Comparison of ENCODE assay signal across 2 fruit fly cellular contexts in genomic region chr2L:5974122-5974521, dm6.
TF ChIP-seq lines count a peak whose summit lies in the region.

No protein-coding gene starts in this region.

TF ChIP-seq in whole organism, adult, 20 proteins besides CTCF, POLR2A, EP300 and RAD21 (continued from another document):
- TF ChIP-seq kay (GFP tag; lab: Kevin White, UChicago; ENCODE audit: borderline replicate concordance), result peak; percentile 89
- TF ChIP-seq cnc (optimal IDR thresholded peaks at IDR 0.05; lab: Kevin White, UChicago), result no peak

TF ChIP-seq in whole organism, embryonic, 481 proteins besides CTCF, POLR2A, EP300 and RAD21 (continued from another document and continues in another):
- TF ChIP-seq abd-A (tag; optimal IDR thresholded peaks at IDR 0.05; lab: Kevin White, UChicago), result peak; percentile 68
- no peak for TF ChIP-seq CG12236 (GFP tag; optimal IDR thresholded peaks at IDR 0.05; lab: Kevin White, UChicago)
- TF ChIP-seq Gsc (GFP tag; IDR thresholded peaks at IDR 0.05; lab: Robert Waterston, UW), result no peak
- TF ChIP-seq Dip3 (GFP tag; optimal IDR thresholded peaks at IDR 0.05; lab: Kevin White, UChicago), result peak; percentile 31
- TF ChIP-seq Fer1 (GFP tag; optimal IDR thresholded peaks at IDR 0.05; lab: Kevin White, UChicago), result peak; percentile 77
- TF ChIP-seq sd (tag; optimal IDR thresholded peaks at IDR 0.05; lab: Kevin White, UChicago), result peak; percentile 42
- peak in 1 of 2 experiments; percentile 4 for TF ChIP-seq Pdp1 (GFP tag; optimal IDR thresholded peaks at IDR 0.05; lab: Kevin White, UChicago)
- no peak for TF ChIP-seq CG7963 (GFP tag; IDR thresholded peaks at IDR 0.05; lab: Robert Waterston, UW; ENCODE audit: partially characterized antibody)
- TF ChIP-seq CG16815 (GFP tag; optimal IDR thresholded peaks at IDR 0.05; lab: Kevin White, UChicago), result no peak
- TF ChIP-seq cwo (GFP tag; optimal IDR thresholded peaks at IDR 0.05; lab: Kevin White, UChicago), result peak; percentile 12
- no peak for TF ChIP-seq Ravus (GFP tag; IDR thresholded peaks at IDR 0.05; lab: Robert Waterston, UW)
- peak; percentile 81 for TF ChIP-seq Hmr (GFP tag; optimal IDR thresholded peaks at IDR 0.05; lab: Kevin White, UChicago)
- no peak for TF ChIP-seq row (GFP tag; IDR thresholded peaks at IDR 0.05; lab: Robert Waterston, UW)
- peak in 1 of 2 experiments; percentile 55 for TF ChIP-seq bsh (GFP tag; optimal IDR thresholded peaks at IDR 0.05; lab: Kevin White, UChicago)
- TF ChIP-seq Six4 (GFP tag; optimal IDR thresholded peaks at IDR 0.05; lab: Kevin White, UChicago), result no peak
- TF ChIP-seq kah (GFP tag; optimal IDR thresholded peaks at IDR 0.05; lab: Kevin White, UChicago), result peak; percentile 15
- peak; percentile 59; the same call in 1 of the 3 replicates for TF ChIP-seq CG6175 (GFP tag; IDR thresholded peaks at IDR 0.05; lab: Robert Waterston, UW)
- TF ChIP-seq CG8765 (GFP tag; IDR thresholded peaks at IDR 0.05; lab: Robert Waterston, UW), result no peak
- TF ChIP-seq CG42726 (GFP tag; IDR thresholded peaks at IDR 0.05; lab: Robert Waterston, UW; ENCODE audit: partially characterized antibody), result no peak
- TF ChIP-seq ab (GFP tag; optimal IDR thresholded peaks at IDR 0.05; lab: Kevin White, UChicago), result no peak
- TF ChIP-seq kay (GFP tag; optimal IDR thresholded peaks at IDR 0.05; lab: Kevin White, UChicago), result no peak
- TF ChIP-seq br (optimal IDR thresholded peaks at IDR 0.05; lab: Kevin White, UChicago), result no peak
- TF ChIP-seq E2f1 (GFP tag; IDR thresholded peaks at IDR 0.05; lab: Robert Waterston, UW), result no peak
- no peak for TF ChIP-seq Sry-β (GFP tag; optimal IDR thresholded peaks at IDR 0.05; lab: Kevin White, UChicago)
- peak; percentile 61; the same call in 1 of the 2 replicates for TF ChIP-seq Atf6 (GFP tag; IDR thresholded peaks at IDR 0.05; lab: Robert Waterston, UW)
- TF ChIP-seq mam (GFP tag; optimal IDR thresholded peaks at IDR 0.05; lab: Kevin White, UChicago), result no peak
- TF ChIP-seq CG7745 (tag; optimal IDR thresholded peaks at IDR 0.05; lab: Kevin White, UChicago), result no peak
- TF ChIP-seq CG9437 (GFP tag; optimal IDR thresholded peaks at IDR 0.05; lab: Kevin White, UChicago), result no peak
- no peak for TF ChIP-seq CG16779 (GFP tag; IDR thresholded peaks at IDR 0.05; lab: Robert Waterston, UW)
- no peak for TF ChIP-seq CG8478 (optimal IDR thresholded peaks at IDR 0.05; lab: Kevin White, UChicago)
- TF ChIP-seq Nf-YA (GFP tag; IDR thresholded peaks at IDR 0.05; lab: Robert Waterston, UW), result no peak
- TF ChIP-seq bigmax (GFP tag; optimal IDR thresholded peaks at IDR 0.05; lab: Kevin White, UChicago), result peak; percentile 11
- 0 out of 2 replicates have a peak, but pooled peaks have one; percentile 20 for TF ChIP-seq CG4360 (GFP tag; IDR thresholded peaks at IDR 0.05; lab: Robert Waterston, UW)
- TF ChIP-seq fd102C (GFP tag; optimal IDR thresholded peaks at IDR 0.05; lab: Kevin White, UChicago), result no peak
- TF ChIP-seq ara (GFP tag; IDR thresholded peaks at IDR 0.05; lab: Robert Waterston, UW), result peak; percentile 39; the same call in 1 of the 2 replicates
- peak; percentile 60 for TF ChIP-seq Meics (GFP tag; optimal IDR thresholded peaks at IDR 0.05; lab: Kevin White, UChicago)
- no peak for TF ChIP-seq Antp (GFP tag; optimal IDR thresholded peaks at IDR 0.05; lab: Kevin White, UChicago)
- peak; percentile 56 for TF ChIP-seq tup (GFP tag; optimal IDR thresholded peaks at IDR 0.05; lab: Kevin White, UChicago)
- no peak for TF ChIP-seq CG10462 (GFP tag; optimal IDR thresholded peaks at IDR 0.05; lab: Kevin White, UChicago)
- TF ChIP-seq Nf-YB (GFP tag; optimal IDR thresholded peaks at IDR 0.05; lab: Kevin White, UChicago), result peak; percentile 31
- peak; percentile 13 for TF ChIP-seq Nf-YC (tag; optimal IDR thresholded peaks at IDR 0.05; lab: Kevin White, UChicago)
- no peak for TF ChIP-seq corto (GFP tag; optimal IDR thresholded peaks at IDR 0.05; lab: Kevin White, UChicago)
- peak; percentile 26; the same call in 1 of the 2 replicates for TF ChIP-seq slbo (GFP tag; IDR thresholded peaks at IDR 0.05; lab: Robert Waterston, UW)
- TF ChIP-seq CG15696 (tag; optimal IDR thresholded peaks at IDR 0.05; lab: Kevin White, UChicago), result peak; percentile 58
- no peak for TF ChIP-seq CG30020 (tag; optimal IDR thresholded peaks at IDR 0.05; lab: Kevin White, UChicago)
- TF ChIP-seq Bteb2 (GFP tag; optimal IDR thresholded peaks at IDR 0.05; lab: Kevin White, UChicago), result no peak
- TF ChIP-seq HLHmδ (GFP tag; optimal IDR thresholded peaks at IDR 0.05; lab: Kevin White, UChicago), result peak; percentile 86
- no peak for TF ChIP-seq NC2α (GFP tag; optimal IDR thresholded peaks at IDR 0.05; lab: Kevin White, UChicago)
- no peak for TF ChIP-seq CG7372 (GFP tag; IDR thresholded peaks at IDR 0.05; lab: Robert Waterston, UW)
- TF ChIP-seq CG11696 (GFP tag; IDR thresholded peaks at IDR 0.05; lab: Robert Waterston, UW), result no peak
- TF ChIP-seq CG13287 (GFP tag; IDR thresholded peaks at IDR 0.05; lab: Robert Waterston, UW; ENCODE audit: partially characterized antibody), result no peak
- TF ChIP-seq ranshi (GFP tag; IDR thresholded peaks at IDR 0.05; lab: Robert Waterston, UW), result peak; percentile 9; the same call in 1 of the 2 replicates
- no peak for TF ChIP-seq CG10959 (GFP tag; IDR thresholded peaks at IDR 0.05; lab: Robert Waterston, UW)
- TF ChIP-seq tio (GFP tag; optimal IDR thresholded peaks at IDR 0.05; lab: Kevin White, UChicago), result no peak
- TF ChIP-seq CG7987 (GFP tag; optimal IDR thresholded peaks at IDR 0.05; lab: Kevin White, UChicago), result peak; percentile 89
- TF ChIP-seq CG32532 (GFP tag; IDR thresholded peaks at IDR 0.05; lab: Robert Waterston, UW), result peak; percentile 21; the same call in 1 of the 2 replicates
- peak; percentile 30 to 52 for TF ChIP-seq Hr51 (GFP tag; optimal IDR thresholded peaks at IDR 0.05; lab: Kevin White, UChicago)
- TF ChIP-seq Ets65A (GFP tag; lab: Kevin White, UChicago), result no peak
- no peak for TF ChIP-seq E2f2 (GFP tag; IDR thresholded peaks at IDR 0.05; lab: Robert Waterston, UW)
- TF ChIP-seq Dll (GFP tag; IDR thresholded peaks at IDR 0.05; lab: Robert Waterston, UW; ENCODE audit: partially characterized antibody), result no peak
- peak; percentile 26 for TF ChIP-seq CG12391 (tag; optimal IDR thresholded peaks at IDR 0.05; lab: Kevin White, UChicago)
- TF ChIP-seq gfzf (GFP tag; optimal IDR thresholded peaks at IDR 0.05; lab: Kevin White, UChicago), result no peak
- no peak for TF ChIP-seq CG8944 (GFP tag; optimal IDR thresholded peaks at IDR 0.05; lab: Kevin White, UChicago)
- TF ChIP-seq CG15514 (GFP tag; optimal IDR thresholded peaks at IDR 0.05; lab: Kevin White, UChicago), result peak; percentile 66
- no peak for TF ChIP-seq CG10321 (GFP tag; IDR thresholded peaks at IDR 0.05; lab: Robert Waterston, UW)
- TF ChIP-seq Gug (GFP tag; IDR thresholded peaks at IDR 0.05; lab: Robert Waterston, UW), result no peak
- no peak for TF ChIP-seq Dad (GFP tag; optimal IDR thresholded peaks at IDR 0.05; lab: Kevin White, UChicago)
- peak; percentile 41 for TF ChIP-seq CG10147 (GFP tag; optimal IDR thresholded peaks at IDR 0.05; lab: Kevin White, UChicago)
- no peak for TF ChIP-seq CG8089 (GFP tag; optimal IDR thresholded peaks at IDR 0.05; lab: Kevin White, UChicago)
- TF ChIP-seq oc (tag; optimal IDR thresholded peaks at IDR 0.05; lab: Kevin White, UChicago), result no peak
- no peak for TF ChIP-seq HLH54F (GFP tag; optimal IDR thresholded peaks at IDR 0.05; lab: Kevin White, UChicago)
- TF ChIP-seq CG15269 (tag; optimal IDR thresholded peaks at IDR 0.05; lab: Kevin White, UChicago), result peak; percentile 65
- no peak for TF ChIP-seq Myb (GFP tag; optimal IDR thresholded peaks at IDR 0.05; lab: Kevin White, UChicago)
- TF ChIP-seq CG12219 (GFP tag; optimal IDR thresholded peaks at IDR 0.05; lab: Kevin White, UChicago), result peak; percentile 34
- no peak for TF ChIP-seq HmgD (GFP tag; optimal IDR thresholded peaks at IDR 0.05; lab: Kevin White, UChicago)
- no peak for TF ChIP-seq CG13775 (GFP tag; optimal IDR thresholded peaks at IDR 0.05; lab: Kevin White, UChicago)
- no peak for TF ChIP-seq zen (tag; optimal IDR thresholded peaks at IDR 0.05; lab: Kevin White, UChicago)
- peak; percentile 63 for TF ChIP-seq scrt (GFP tag; optimal IDR thresholded peaks at IDR 0.05; lab: Kevin White, UChicago)
- TF ChIP-seq disco-r (GFP tag; optimal IDR thresholded peaks at IDR 0.05; lab: Kevin White, UChicago), result no peak
- no peak for TF ChIP-seq hbn (GFP tag; IDR thresholded peaks at IDR 0.05; lab: Robert Waterston, UW; ENCODE audit: partially characterized antibody)
- peak; percentile 4 for TF ChIP-seq CG3163 (GFP tag; optimal IDR thresholded peaks at IDR 0.05; lab: Kevin White, UChicago)
- no peak for TF ChIP-seq esg (GFP tag; conservative IDR thresholded peaks at IDR 0.05; lab: Robert Waterston, UW)
- TF ChIP-seq Med (GFP tag; lab: Kevin White, UChicago), result peak; percentile 91
- peak; percentile 42 for TF ChIP-seq CG6254 (GFP tag; optimal IDR thresholded peaks at IDR 0.05; lab: Kevin White, UChicago)
- no peak for TF ChIP-seq CG14667 (GFP tag; IDR thresholded peaks at IDR 0.05; lab: Robert Waterston, UW)
- TF ChIP-seq CG11398 (GFP tag; optimal IDR thresholded peaks at IDR 0.05; lab: Kevin White, UChicago), result no peak
- TF ChIP-seq CG10543 (GFP tag; optimal IDR thresholded peaks at IDR 0.05; lab: Kevin White, UChicago), result peak; percentile 84
- no peak for TF ChIP-seq Scr (GFP tag; IDR thresholded peaks at IDR 0.05; lab: Robert Waterston, UW; ENCODE audit: partially characterized antibody)
- 0 out of 3 replicates have a peak, but pooled peaks have one; percentile 22 for TF ChIP-seq Optix (GFP tag; IDR thresholded peaks at IDR 0.05; lab: Robert Waterston, UW)
- TF ChIP-seq CG5245 (GFP tag; optimal IDR thresholded peaks at IDR 0.05; lab: Kevin White, UChicago), result no peak
- no peak for TF ChIP-seq ro (GFP tag; IDR thresholded peaks at IDR 0.05; lab: Robert Waterston, UW)
- TF ChIP-seq CG10979 (tag; optimal IDR thresholded peaks at IDR 0.05; lab: Kevin White, UChicago), result no peak
- TF ChIP-seq pita (GFP tag; optimal IDR thresholded peaks at IDR 0.05; lab: Kevin White, UChicago), result no peak
- no peak for TF ChIP-seq danr (GFP tag; IDR thresholded peaks at IDR 0.05; lab: Robert Waterston, UW)
- TF ChIP-seq CG9817 (tag; optimal IDR thresholded peaks at IDR 0.05; lab: Kevin White, UChicago), result peak; percentile 40
- TF ChIP-seq pb (GFP tag; optimal IDR thresholded peaks at IDR 0.05; lab: Kevin White, UChicago), result no peak
- peak in 1 of 2 experiments; percentile 27 for TF ChIP-seq Eip74EF (GFP tag; optimal IDR thresholded peaks at IDR 0.05; lab: Kevin White, UChicago)
- no peak for TF ChIP-seq CG4404 (GFP tag; IDR thresholded peaks at IDR 0.05; lab: Robert Waterston, UW)
- TF ChIP-seq ewg (GFP tag; optimal IDR thresholded peaks at IDR 0.05; lab: Kevin White, UChicago), result peak; percentile 14
- peak; percentile 82 for TF ChIP-seq CG15601 (tag; optimal IDR thresholded peaks at IDR 0.05; lab: Kevin White, UChicago)
- no peak for TF ChIP-seq nerfin-2 (GFP tag; IDR thresholded peaks at IDR 0.05; lab: Robert Waterston, UW; ENCODE audit: partially characterized antibody)
- no peak for TF ChIP-seq Trl (optimal IDR thresholded peaks at IDR 0.05; lab: Kevin White, UChicago)
- TF ChIP-seq Trl (GFP tag; optimal IDR thresholded peaks at IDR 0.05; lab: Kevin White, UChicago), result no peak
- TF ChIP-seq Adf1 (GFP tag; IDR thresholded peaks at IDR 0.05; lab: Robert Waterston, UW), result 0 out of 2 replicates have a peak, but pooled peaks have one; percentile 15
- no peak for TF ChIP-seq Atf-2 (GFP tag; optimal IDR thresholded peaks at IDR 0.05; lab: Kevin White, UChicago)
- peak; percentile 78 for TF ChIP-seq CG4328 (GFP tag; optimal IDR thresholded peaks at IDR 0.05; lab: Kevin White, UChicago)
- no peak for TF ChIP-seq Lpt (GFP tag; optimal IDR thresholded peaks at IDR 0.05; lab: Kevin White, UChicago)
- 0 out of 3 replicates have a peak, but pooled peaks have one; percentile 52 for TF ChIP-seq CG2199 (GFP tag; IDR thresholded peaks at IDR 0.05; lab: Robert Waterston, UW)
- no peak for TF ChIP-seq pho (GFP tag; optimal IDR thresholded peaks at IDR 0.05; lab: Kevin White, UChicago)
- peak; percentile 48 for TF ChIP-seq CG6854 (GFP tag; optimal IDR thresholded peaks at IDR 0.05; lab: Kevin White, UChicago)
- no peak for TF ChIP-seq Usf (GFP tag; optimal IDR thresholded peaks at IDR 0.05; lab: Kevin White, UChicago)
- TF ChIP-seq CG2129 (GFP tag; IDR thresholded peaks at IDR 0.05; lab: Robert Waterston, UW; ENCODE audit: partially characterized antibody), result no peak
- no peak for TF ChIP-seq Doc3 (GFP tag; IDR thresholded peaks at IDR 0.05; lab: Robert Waterston, UW; ENCODE audit: partially characterized antibody)
- TF ChIP-seq twi (tag; optimal IDR thresholded peaks at IDR 0.05; lab: Kevin White, UChicago), result no peak
- TF ChIP-seq CG13624 (GFP tag; optimal IDR thresholded peaks at IDR 0.05; lab: Kevin White, UChicago), result no peak
- peak; percentile 73 for TF ChIP-seq nau (GFP tag; optimal IDR thresholded peaks at IDR 0.05; lab: Kevin White, UChicago)
- TF ChIP-seq CG10274 (GFP tag; optimal IDR thresholded peaks at IDR 0.05; lab: Kevin White, UChicago), result no peak
- no peak for TF ChIP-seq TFAM (GFP tag; optimal IDR thresholded peaks at IDR 0.05; lab: Kevin White, UChicago)
- peak; percentile 38 for TF ChIP-seq CG18262 (tag; optimal IDR thresholded peaks at IDR 0.05; lab: Kevin White, UChicago)
- TF ChIP-seq aop (GFP tag; IDR thresholded peaks at IDR 0.05; lab: Robert Waterston, UW), result no peak
- TF ChIP-seq CG1603 (tag; optimal IDR thresholded peaks at IDR 0.05; lab: Kevin White, UChicago), result peak; percentile 32
- TF ChIP-seq tna (GFP tag; IDR thresholded peaks at IDR 0.05; lab: Robert Waterston, UW; ENCODE audit: partially characterized antibody), result no peak
- TF ChIP-seq CG6765 (GFP tag; optimal IDR thresholded peaks at IDR 0.05; lab: Kevin White, UChicago), result peak; percentile 80
- no peak for TF ChIP-seq yki (optimal IDR thresholded peaks at IDR 0.05; lab: Kevin White, UChicago)
- no peak for TF ChIP-seq knrl (GFP tag; IDR thresholded peaks at IDR 0.05; lab: Robert Waterston, UW; ENCODE audit: partially characterized antibody)
- peak; percentile 58 for TF ChIP-seq CG13123 (GFP tag; optimal IDR thresholded peaks at IDR 0.05; lab: Kevin White, UChicago)
- TF ChIP-seq CG17328 (GFP tag; IDR thresholded peaks at IDR 0.05; lab: Robert Waterston, UW), result no peak
- TF ChIP-seq Lhr (GFP tag; optimal IDR thresholded peaks at IDR 0.05; lab: Kevin White, UChicago), result peak; percentile 23
- TF ChIP-seq CrebB (tag; optimal IDR thresholded peaks at IDR 0.05; lab: Kevin White, UChicago), result peak; percentile 78
- no peak for TF ChIP-seq Dref (GFP tag; IDR thresholded peaks at IDR 0.05; lab: Robert Waterston, UW)
- peak; percentile 56 for TF ChIP-seq nerfin-1 (tag; optimal IDR thresholded peaks at IDR 0.05; lab: Kevin White, UChicago)
- no peak for TF ChIP-seq h (optimal IDR thresholded peaks at IDR 0.05; lab: Kevin White, UChicago)
